Fruit fly (Drosophila melanogaster) whole organism, adult: Measurements from ENCODE around the gene CG5498.

ENCODE experiments used
- CG11617 ChIP-seq: fragments of 200-800 bp; sonication (Bioruptor generic); optimal IDR thresholded peaks from 2 replicates; lab custom pipeline; 2017; ENCODE audit warnings: mild to moderate bottlenecking, missing biosample characterization, missing genetic modification reagents, missing genetic modification characterization
- CG12768 ChIP-seq: fragments of 200-800 bp; sonication (Bioruptor generic); optimal IDR thresholded peaks from 2 replicates; lab custom pipeline; 2017; ENCODE audit warnings: missing biosample characterization, missing genetic modification characterization, mild to moderate bottlenecking, moderate library complexity, missing genetic modification reagents
- CG14711 ChIP-seq: fragments of 200-800 bp; sonication (Bioruptor generic); optimal IDR thresholded peaks from 2 replicates; lab custom pipeline; 2018; ENCODE audit warnings: missing biosample characterization, mild to moderate bottlenecking, missing genetic modification characterization, moderate library complexity
- CG1620 ChIP-seq: fragments of 200-800 bp; sonication (Bioruptor generic); optimal IDR thresholded peaks from 2 replicates; lab custom pipeline; 2016; ENCODE audit warnings: missing biosample characterization, missing genetic modification characterization
- CG33017 ChIP-seq: fragments of 200-800 bp; sonication (Bioruptor generic); optimal IDR thresholded peaks from 2 replicates; lab custom pipeline; 2018; ENCODE audit warnings: missing biosample characterization, mild to moderate bottlenecking, missing genetic modification characterization, moderate library complexity
- CG5204 ChIP-seq: fragments of 200-800 bp; sonication (Bioruptor generic); optimal IDR thresholded peaks from 2 replicates; lab custom pipeline; 2016; ENCODE audit warnings: missing biosample characterization, missing genetic modification characterization
- CG7045 ChIP-seq: fragments of 200-800 bp; sonication (Bioruptor generic); optimal IDR thresholded peaks from 2 replicates; lab custom pipeline; 2017; ENCODE audit warnings: missing biosample characterization, mild to moderate bottlenecking, missing genetic modification characterization
- CG7101 ChIP-seq: fragments of 200-800 bp; sonication (Bioruptor generic); optimal IDR thresholded peaks from 2 replicates; lab custom pipeline; 2018; ENCODE audit warnings: missing biosample characterization, mild to moderate bottlenecking, missing genetic modification characterization, moderate library complexity
- Clk ChIP-seq: fragments of 200-800 bp; sonication (Bioruptor generic); optimal IDR thresholded peaks from 2 replicates; lab custom pipeline; 2017; ENCODE audit warnings: missing biosample characterization, missing genetic modification characterization
- Crg-1 ChIP-seq: fragments of 200-800 bp; sonication (Bioruptor generic); optimal IDR thresholded peaks from 2 replicates; lab custom pipeline; 2016; ENCODE audit warnings: missing biosample characterization, missing genetic modification characterization
- Hr96 ChIP-seq: fragments of 200-800 bp; sonication (Bioruptor generic); optimal IDR thresholded peaks from 2 replicates; lab custom pipeline; 2016; ENCODE audit warnings: missing biosample characterization, missing genetic modification characterization
- Mnt ChIP-seq: fragments of 200-800 bp; sonication (Bioruptor generic); optimal IDR thresholded peaks from 2 replicates; lab custom pipeline; 2016; ENCODE audit warnings: missing biosample characterization, mild to moderate bottlenecking, missing genetic modification characterization
- bab1 ChIP-seq: fragments of 200-800 bp; sonication (Bioruptor generic); optimal IDR thresholded peaks from 3 replicates; lab custom pipeline; 2019; ENCODE audit warnings: missing biosample characterization, mild to moderate bottlenecking, missing genetic modification characterization, moderate library complexity
- kay ChIP-seq: fragments of 200-800 bp; sonication (Bioruptor generic); peaks from one replicate; lab custom pipeline; 2016; ENCODE audit warnings: missing biosample characterization, missing genetic modification characterization, borderline replicate concordance
- ovo ChIP-seq: fragments of 200-800 bp; sonication (Bioruptor generic); optimal IDR thresholded peaks from 2 replicates; lab custom pipeline; 2016; ENCODE audit warnings: missing biosample characterization, missing genetic modification characterization
- pad ChIP-seq: fragments of 200-800 bp; sonication (Bioruptor generic); optimal IDR thresholded peaks from 3 replicates; lab custom pipeline; 2017; ENCODE audit warnings: missing biosample characterization, missing genetic modification characterization, mild to moderate bottlenecking, moderate library complexity, missing genetic modification reagents
- tj ChIP-seq: fragments of 200-800 bp; sonication (Bioruptor generic); optimal IDR thresholded peaks from 3 replicates; lab custom pipeline; 2017; ENCODE audit warnings: missing biosample characterization, mild to moderate bottlenecking, missing genetic modification characterization, moderate library complexity
- toe ChIP-seq: fragments of 200-800 bp; sonication (Bioruptor generic); optimal IDR thresholded peaks from 2 replicates; lab custom pipeline; 2016; ENCODE audit warnings: missing biosample characterization, missing genetic modification characterization

The CG5498 gene

dm6 chr3L:20413304-20413703, 29.4 kb upstream of the CG5498 start, which contains the start of gene zye:
Gene zye, plus strand, starts transcription at chr3L:20413604.
- TF ChIP-seq ovo (GFP tag; lab: Kevin White, UChicago), result no peak
- TF ChIP-seq CG33017 (tag; lab: Kevin White, UChicago), result no peak
- TF ChIP-seq CG7101, result no peak
- no peak for TF ChIP-seq CG12768
- TF ChIP-seq pad, result no peak
- TF ChIP-seq CG7045, result no peak
- TF ChIP-seq toe (GFP tag; lab: Kevin White, UChicago), result no peak
- no peak for TF ChIP-seq Crg-1 (GFP tag; lab: Kevin White, UChicago)
- TF ChIP-seq CG11617, result no peak
- TF ChIP-seq bab1 (GFP tag; lab: Kevin White, UChicago), result no peak
- TF ChIP-seq Hr96 (GFP tag; lab: Kevin White, UChicago), result no peak
- TF ChIP-seq CG1620, result no peak
- TF ChIP-seq CG5204 (GFP tag; lab: Kevin White, UChicago), result no peak

dm6 chr3L:20410780-20411179, 26.9 kb upstream of the CG5498 start:
- peak; percentile 35 for TF ChIP-seq CG7101
- peak; percentile 36 for TF ChIP-seq bab1 (GFP tag; lab: Kevin White, UChicago)
- TF ChIP-seq CG14711 (tag; lab: Kevin White, UChicago), result no peak
- peak; percentile 29 for TF ChIP-seq CG11617
- TF ChIP-seq ovo (GFP tag; lab: Kevin White, UChicago), result no peak
- TF ChIP-seq Mnt (GFP tag; lab: Kevin White, UChicago), result no peak

dm6 chr3L:20410345-20410744, 26.4 kb upstream of the CG5498 start, which contains the start of gene CG13248:
Gene CG13248, minus strand, starts transcription at chr3L:20410566.
- TF ChIP-seq CG5204 (GFP tag; lab: Kevin White, UChicago) (no peak), pad (no peak), Mnt (GFP tag; lab: Kevin White, UChicago) (no peak), bab1 (GFP tag; lab: Kevin White, UChicago) (no peak), CG7101 (no peak), toe (GFP tag; lab: Kevin White, UChicago) (no peak), CG1620 (no peak), CG12768 (no peak), CG33017 (tag; lab: Kevin White, UChicago) (no peak), Clk (GFP tag; lab: Kevin White, UChicago) (no peak), CG7045 (no peak), CG11617 (no peak), Crg-1 (GFP tag; lab: Kevin White, UChicago) (no peak), Hr96 (GFP tag; lab: Kevin White, UChicago) (no peak), kay (GFP tag; lab: Kevin White, UChicago) (no peak)

- TF ChIP-seq CG11617, result peak; percentile 12
- peak; percentile 12 for TF ChIP-seq CG7101
- TF ChIP-seq kay (GFP tag; lab: Kevin White, UChicago), result peak; percentile 14
- TF ChIP-seq Clk (GFP tag; lab: Kevin White, UChicago), result no peak
- peak; percentile 26 for TF ChIP-seq CG33017 (tag; lab: Kevin White, UChicago)
Observed at dm6 chr3L:20405971-20406948, 22.4 kb upstream of the CG5498 start.

- TF ChIP-seq Hr96 (GFP tag; lab: Kevin White, UChicago) (no peak), tj (GFP tag; lab: Kevin White, UChicago) (no peak), Mnt (GFP tag; lab: Kevin White, UChicago) (no peak), CG14711 (tag; lab: Kevin White, UChicago) (no peak), Clk (GFP tag; lab: Kevin White, UChicago) (no peak), CG5204 (GFP tag; lab: Kevin White, UChicago) (no peak), ovo (GFP tag; lab: Kevin White, UChicago) (no peak), Crg-1 (GFP tag; lab: Kevin White, UChicago) (no peak)
Observed at dm6 chr3L:20405337-20405887, 21.5 kb upstream of the CG5498 start.

dm6 chr3L:20404515-20404914, 20.6 kb upstream of the CG5498 start:
- TF ChIP-seq CG1620 (no peak), ovo (GFP tag; lab: Kevin White, UChicago) (no peak), toe (GFP tag; lab: Kevin White, UChicago) (no peak)
